In genomic region chrX:7096495-7096995, dm6 we compare ENCODE assay signal across 1 fruit fly cellular context.
TF ChIP-seq lines count a peak whose summit lies in the region.

No protein-coding gene starts in this region.

TF ChIP-seq in whole organism, embryonic, 481 proteins besides CTCF, POLR2A, EP300 and RAD21 (continued from another document):
- peak; percentile 61 for TF ChIP-seq Spps (tag; optimal IDR thresholded peaks at IDR 0.05; lab: Kevin White, UChicago)
- peak; percentile 89 for TF ChIP-seq Oli (tag; optimal IDR thresholded peaks at IDR 0.05; lab: Kevin White, UChicago)
- TF ChIP-seq stc (GFP tag; IDR thresholded peaks at IDR 0.05; lab: Robert Waterston, UW): peak; percentile 61
- TF ChIP-seq CG6683 (GFP tag; optimal IDR thresholded peaks at IDR 0.05; lab: Kevin White, UChicago): peak; percentile 77
- peak; percentile 55 for TF ChIP-seq CG6254 (GFP tag; optimal IDR thresholded peaks at IDR 0.05; lab: Kevin White, UChicago)
- TF ChIP-seq jumu (GFP tag; optimal IDR thresholded peaks at IDR 0.05; lab: Kevin White, UChicago): peak; percentile 76
- TF ChIP-seq Xrp1 (GFP tag; IDR thresholded peaks at IDR 0.05; lab: Robert Waterston, UW): peak; percentile 84
- TF ChIP-seq fru (optimal IDR thresholded peaks at IDR 0.05; lab: Kevin White, UChicago): no peak
- TF ChIP-seq Hr39 (optimal IDR thresholded peaks at IDR 0.05; lab: Kevin White, UChicago): no peak
- TF ChIP-seq CG18476 (GFP tag; optimal IDR thresholded peaks at IDR 0.05; lab: Kevin White, UChicago): peak; percentile 36
- TF ChIP-seq CG5953 (GFP tag; IDR thresholded peaks at IDR 0.05; lab: Robert Waterston, UW): peak; percentile 63; the same call in 1 of the 2 replicates
- peak; percentile 67 for TF ChIP-seq CG4328 (GFP tag; optimal IDR thresholded peaks at IDR 0.05; lab: Kevin White, UChicago)
- peak; percentile 65 for TF ChIP-seq CG4617 (GFP tag; optimal IDR thresholded peaks at IDR 0.05; lab: Kevin White, UChicago; ENCODE audit: borderline replicate concordance)
- peak; percentile 78 for TF ChIP-seq nerfin-1 (tag; optimal IDR thresholded peaks at IDR 0.05; lab: Kevin White, UChicago)
- TF ChIP-seq chm (GFP tag; IDR thresholded peaks at IDR 0.05; lab: Robert Waterston, UW): peak; percentile 52
- TF ChIP-seq CG8089 (GFP tag; optimal IDR thresholded peaks at IDR 0.05; lab: Kevin White, UChicago): peak; percentile 41
- TF ChIP-seq CG10209 (GFP tag; optimal IDR thresholded peaks at IDR 0.05; lab: Kevin White, UChicago): peak; percentile 84
- peak; percentile 58 for TF ChIP-seq pb (GFP tag; optimal IDR thresholded peaks at IDR 0.05; lab: Kevin White, UChicago)
- peak; percentile 8 for TF ChIP-seq yki (optimal IDR thresholded peaks at IDR 0.05; lab: Kevin White, UChicago)
- TF ChIP-seq Nf-YB (GFP tag; optimal IDR thresholded peaks at IDR 0.05; lab: Kevin White, UChicago): peak; percentile 63
- TF ChIP-seq Med (GFP tag; lab: Kevin White, UChicago): peak; percentile 95
- peak; percentile 72 for TF ChIP-seq CG8765 (GFP tag; IDR thresholded peaks at IDR 0.05; lab: Robert Waterston, UW)
- peak; percentile 44 for TF ChIP-seq Drgx (GFP tag; IDR thresholded peaks at IDR 0.05; lab: Robert Waterston, UW)
- TF ChIP-seq cad (GFP tag; optimal IDR thresholded peaks at IDR 0.05; lab: Kevin White, UChicago): no peak
- TF ChIP-seq Bgb (GFP tag; IDR thresholded peaks at IDR 0.05; lab: Robert Waterston, UW; ENCODE audit: partially characterized antibody): no peak
- TF ChIP-seq ara (GFP tag; IDR thresholded peaks at IDR 0.05; lab: Robert Waterston, UW): peak; percentile 51
- peak; percentile 24; the same call in 1 of the 3 replicates for TF ChIP-seq sr (GFP tag; IDR thresholded peaks at IDR 0.05; lab: Robert Waterston, UW)
- TF ChIP-seq CG31388 (GFP tag; optimal IDR thresholded peaks at IDR 0.05; lab: Kevin White, UChicago): no peak
- TF ChIP-seq bigmax (GFP tag; optimal IDR thresholded peaks at IDR 0.05; lab: Kevin White, UChicago): no peak
- TF ChIP-seq onecut (GFP tag; IDR thresholded peaks at IDR 0.05; lab: Robert Waterston, UW): peak; percentile 74
- TF ChIP-seq sna (GFP tag; IDR thresholded peaks at IDR 0.05; lab: Robert Waterston, UW; ENCODE audit: partially characterized antibody): no peak
- TF ChIP-seq Taf1 (GFP tag; IDR thresholded peaks at IDR 0.05; lab: Robert Waterston, UW): peak; percentile 45; the same call in 1 of the 2 replicates
- TF ChIP-seq HLH3B (GFP tag; IDR thresholded peaks at IDR 0.05; lab: Robert Waterston, UW): peak; percentile 65; the same call in 1 of the 2 replicates
- peak; percentile 12 for TF ChIP-seq ERR (GFP tag; optimal IDR thresholded peaks at IDR 0.05; lab: Kevin White, UChicago)
- peak; percentile 42 for TF ChIP-seq gro (GFP tag; optimal IDR thresholded peaks at IDR 0.05; lab: Kevin White, UChicago)
- peak; percentile 80 for TF ChIP-seq CG15479 (GFP tag; optimal IDR thresholded peaks at IDR 0.05; lab: Kevin White, UChicago)
- TF ChIP-seq Ets97D (GFP tag; optimal IDR thresholded peaks at IDR 0.05; lab: Kevin White, UChicago): peak; percentile 15
- TF ChIP-seq aop (GFP tag; IDR thresholded peaks at IDR 0.05; lab: Robert Waterston, UW): peak; percentile 57; the same call in 1 of the 2 replicates
- peak; percentile 17 for TF ChIP-seq slou (GFP tag; optimal IDR thresholded peaks at IDR 0.05; lab: Kevin White, UChicago)
- TF ChIP-seq CG11504 (tag; optimal IDR thresholded peaks at IDR 0.05; lab: Kevin White, UChicago): peak; percentile 90
- peak in 1 of 2 experiments; percentile 54 for TF ChIP-seq Hr78 (GFP tag; optimal IDR thresholded peaks at IDR 0.05; lab: Kevin White, UChicago)
- TF ChIP-seq sob (GFP tag; IDR thresholded peaks at IDR 0.05; lab: Robert Waterston, UW): peak; percentile 79
- peak; percentile 57; the same call in 2 of the 3 replicates for TF ChIP-seq otp (GFP tag; IDR thresholded peaks at IDR 0.05; lab: Robert Waterston, UW)
- peak; percentile 66 for TF ChIP-seq Hey (tag; optimal IDR thresholded peaks at IDR 0.05; lab: Kevin White, UChicago)
- TF ChIP-seq CG14014 (GFP tag; IDR thresholded peaks at IDR 0.05; lab: Robert Waterston, UW): peak; percentile 84
